Fruit fly (Drosophila melanogaster) whole organism, embryonic: ENCODE results near the gene CG33111.

Source experiments
- Abd-B ChIP-seq: fragments of 200-800 bp; sonication (Bioruptor generic); optimal IDR thresholded peaks from 2 replicates; lab custom pipeline; 2018; ENCODE audit warnings: missing biosample characterization, mild to moderate bottlenecking, missing genetic modification characterization, moderate library complexity
- Atf3 ChIP-seq: fragments of 200-800 bp; sonication (Bioruptor generic); optimal IDR thresholded peaks from 3 replicates; lab custom pipeline; 2016; ENCODE audit warnings: missing biosample characterization, missing genetic modification characterization
- Atf6 ChIP-seq: fragments of 200-800 bp; sonication (Bioruptor generic); IDR thresholded peaks from 2 replicates; pipeline ENCODE4 v1.3.6; 2022; ENCODE audit warnings: missing biosample characterization, missing genetic modification characterization
- BEAF-32 ChIP-seq: fragments of 200-800 bp; sonication (Bioruptor generic); optimal IDR thresholded peaks from 3 replicates; lab custom pipeline; 2017; ENCODE audit warnings: missing biosample characterization, missing genetic modification characterization, mild to moderate bottlenecking, moderate library complexity, missing genetic modification reagents
- CG1024 ChIP-seq: fragments of 200-800 bp; sonication (Bioruptor generic); IDR thresholded peaks from 2 replicates; pipeline ENCODE4 v1.3.6; 2022; ENCODE audit warnings: missing biosample characterization, missing genetic modification characterization
- CG10543 ChIP-seq: fragments of 200-800 bp; sonication (Bioruptor generic); optimal IDR thresholded peaks from 3 replicates; lab custom pipeline; 2017; ENCODE audit warnings: missing biosample characterization, mild to moderate bottlenecking, missing genetic modification characterization, moderate library complexity
- CG10654 ChIP-seq: fragments of 200-800 bp; sonication (Bioruptor generic); optimal IDR thresholded peaks from 2 replicates; lab custom pipeline; 2016; ENCODE audit warnings: missing biosample characterization, missing genetic modification characterization
- CG10979 ChIP-seq: fragments of 200-800 bp; sonication (Bioruptor generic); optimal IDR thresholded peaks from 2 replicates; lab custom pipeline; 2018; ENCODE audit warnings: missing biosample characterization, mild to moderate bottlenecking, missing genetic modification characterization, moderate library complexity
- CG11456 ChIP-seq: fragments of 200-800 bp; sonication (Bioruptor generic); IDR thresholded peaks from 3 replicates; pipeline ENCODE4 v1.3.6; 2022; ENCODE audit warnings: missing biosample characterization, missing genetic modification characterization
- CG11560 ChIP-seq: fragments of 200-800 bp; sonication (Bioruptor generic); IDR thresholded peaks from 3 replicates; pipeline ENCODE4 v1.3.6; 2022; ENCODE audit warnings: missing biosample characterization, missing genetic modification characterization
- CG12155 ChIP-seq: fragments of 200-800 bp; sonication (Bioruptor generic); optimal IDR thresholded peaks from 3 replicates; lab custom pipeline; 2016; ENCODE audit warnings: missing biosample characterization, missing genetic modification characterization
- CG12219 ChIP-seq: fragments of 200-800 bp; sonication (Bioruptor generic); optimal IDR thresholded peaks from 3 replicates; lab custom pipeline; 2018; ENCODE audit warnings: missing biosample characterization, mild to moderate bottlenecking, missing genetic modification characterization
- CG18011 ChIP-seq: fragments of 200-800 bp; sonication (Bioruptor generic); optimal IDR thresholded peaks from 2 replicates; lab custom pipeline; 2017; ENCODE audit warnings: missing biosample characterization, missing genetic modification characterization, mild to moderate bottlenecking, moderate library complexity, missing genotype
- CG2712 ChIP-seq: fragments of 200-800 bp; optimal IDR thresholded peaks from 3 replicates; lab custom pipeline; 2019; ENCODE audit warnings: missing biosample characterization, mild to moderate bottlenecking, missing genetic modification characterization, moderate library complexity
- CG2875 ChIP-seq: fragments of 200-800 bp; sonication (Bioruptor generic); optimal IDR thresholded peaks from 2 replicates; lab custom pipeline; 2017; ENCODE audit warnings: missing biosample characterization, mild to moderate bottlenecking, missing genetic modification characterization, missing genetic modification reagents
- CG3065 ChIP-seq: fragments of 200-800 bp; sonication (Bioruptor generic); optimal IDR thresholded peaks from 2 replicates; lab custom pipeline; 2016; ENCODE audit warnings: missing biosample characterization, missing genetic modification characterization
- CG32772 ChIP-seq: fragments of 200-800 bp; sonication (Bioruptor generic); IDR thresholded peaks from 2 replicates; pipeline ENCODE4 v1.3.6; 2022; ENCODE audit warnings: missing biosample characterization, missing genetic modification characterization
- CG3281 ChIP-seq: fragments of 200-800 bp; sonication (Bioruptor generic); optimal IDR thresholded peaks from 3 replicates; lab custom pipeline; 2017; ENCODE audit warnings: missing biosample characterization, mild to moderate bottlenecking, missing genetic modification characterization
- CG34422 ChIP-seq: fragments of 200-800 bp; sonication (Bioruptor generic); IDR thresholded peaks from 3 replicates; pipeline ENCODE4 v1.3.6; 2022; ENCODE audit warnings: missing biosample characterization, missing genetic modification characterization
- CG3838 ChIP-seq: fragments of 200-800 bp; sonication (Bioruptor generic); optimal IDR thresholded peaks from 3 replicates; lab custom pipeline; 2016; ENCODE audit warnings: missing biosample characterization, missing genetic modification characterization
- CG4404 ChIP-seq: fragments of 200-800 bp; sonication (Bioruptor generic); IDR thresholded peaks from 2 replicates; pipeline ENCODE4 v1.3.6; 2022; ENCODE audit warnings: missing biosample characterization, missing genetic modification characterization
- CG4617 ChIP-seq: fragments of 200-800 bp; sonication (Bioruptor generic); optimal IDR thresholded peaks from 3 replicates; lab custom pipeline; 2016; ENCODE audit warnings: missing biosample characterization, missing genetic modification characterization, borderline replicate concordance
- CG6254 ChIP-seq: fragments of 200-800 bp; sonication (Bioruptor generic); optimal IDR thresholded peaks from 3 replicates; lab custom pipeline; 2017; ENCODE audit warnings: mild to moderate bottlenecking, missing biosample characterization, missing genetic modification reagents, missing genetic modification characterization
- CG7963 ChIP-seq: fragments of 200-800 bp; sonication (Bioruptor generic); IDR thresholded peaks from 3 replicates; pipeline ENCODE4 v1.3.6; 2022; ENCODE audit warnings: missing biosample characterization, missing genetic modification characterization; ENCODE audit not compliant: partially characterized antibody
- CG8478 ChIP-seq: fragments of >200 bp; optimal IDR thresholded peaks from 2 replicates; lab custom pipeline; 2018
- CG9609 ChIP-seq: fragments of 200-800 bp; sonication (Bioruptor generic); optimal IDR thresholded peaks from 3 replicates; lab custom pipeline; 2016; ENCODE audit warnings: missing biosample characterization, missing genetic modification characterization
- Dbx ChIP-seq: fragments of 200-800 bp; sonication (Bioruptor generic); IDR thresholded peaks from 3 replicates; pipeline ENCODE4 v1.3.6; 2022; ENCODE audit warnings: missing biosample characterization, missing genetic modification characterization
- Deaf1 ChIP-seq: fragments of 200-800 bp; optimal IDR thresholded peaks from 3 replicates; lab custom pipeline; 2019; ENCODE audit warnings: missing biosample characterization, mild to moderate bottlenecking, missing genetic modification characterization, moderate library complexity
- HLH4C ChIP-seq: fragments of 200-800 bp; sonication (Bioruptor generic); IDR thresholded peaks from 3 replicates; pipeline ENCODE4 v1.3.6; 2022; ENCODE audit warnings: missing biosample characterization, missing genetic modification characterization; ENCODE audit not compliant: partially characterized antibody
- MBD-R2 ChIP-seq: fragments of 200-800 bp; sonication (Bioruptor generic); IDR thresholded peaks from 2 replicates; pipeline ENCODE4 v1.3.6; 2022; ENCODE audit warnings: missing biosample characterization, missing genetic modification characterization
- NC2β ChIP-seq: fragments of 200-800 bp; sonication (Bioruptor generic); optimal IDR thresholded peaks from 2 replicates; lab custom pipeline; 2016; ENCODE audit warnings: missing biosample characterization, missing genetic modification characterization
- Nf-YC ChIP-seq: fragments of 200-800 bp; optimal IDR thresholded peaks from 3 replicates; lab custom pipeline; 2019; ENCODE audit warnings: missing biosample characterization, mild to moderate bottlenecking, missing genetic modification characterization, moderate library complexity
- Ravus ChIP-seq: fragments of 200-800 bp; sonication (Bioruptor generic); IDR thresholded peaks from 2 replicates; pipeline ENCODE4 v1.3.6; 2022; ENCODE audit warnings: missing biosample characterization, missing genetic modification characterization
- Rfx ChIP-seq: fragments of 200-800 bp; sonication (Bioruptor generic); IDR thresholded peaks from 2 replicates; pipeline ENCODE4 v1.3.6; 2022; ENCODE audit warnings: missing biosample characterization, missing genetic modification characterization
- Scr ChIP-seq: fragments of 200-800 bp; sonication (Bioruptor generic); IDR thresholded peaks from 2 replicates; pipeline ENCODE4 v1.3.6; 2022; ENCODE audit warnings: missing biosample characterization, missing genetic modification characterization; ENCODE audit not compliant: partially characterized antibody
- Usf ChIP-seq: fragments of 200-800 bp; sonication (Bioruptor generic); optimal IDR thresholded peaks from 2 replicates; lab custom pipeline; 2017; ENCODE audit warnings: missing genotype, missing biosample characterization, missing genetic modification characterization
- ap ChIP-seq: fragments of 200-800 bp; sonication (Bioruptor generic); IDR thresholded peaks from 2 replicates; pipeline ENCODE4 v1.3.6; 2022; ENCODE audit warnings: missing biosample characterization, missing genetic modification characterization
- bbx ChIP-seq: fragments of 200-800 bp; sonication (Bioruptor generic); IDR thresholded peaks from 2 replicates; pipeline ENCODE4 v1.3.6; 2022; ENCODE audit warnings: missing biosample characterization, missing genetic modification characterization; ENCODE audit not compliant: partially characterized antibody
- chinmo ChIP-seq: fragments of 200-800 bp; sonication (Bioruptor generic); IDR thresholded peaks from 4 replicates; pipeline ENCODE4 v1.3.6; 2022; ENCODE audit warnings: missing biosample characterization, missing genetic modification characterization; ENCODE audit not compliant: partially characterized antibody
- crc ChIP-seq: fragments of 200-800 bp; sonication (Bioruptor generic); optimal IDR thresholded peaks from 2 replicates; lab custom pipeline; 2016; ENCODE audit warnings: missing biosample characterization, missing genetic modification characterization
- emc ChIP-seq: fragments of 200-800 bp; sonication (Bioruptor generic); optimal IDR thresholded peaks from 2 replicates; lab custom pipeline; 2016; ENCODE audit warnings: missing biosample characterization, missing genetic modification characterization
- gcm2 ChIP-seq: fragments of 200-800 bp; sonication (Bioruptor generic); optimal IDR thresholded peaks from 2 replicates; lab custom pipeline; 2016; ENCODE audit warnings: missing biosample characterization, missing genetic modification characterization
- gro ChIP-seq: fragments of 200-800 bp; sonication (Bioruptor generic); optimal IDR thresholded peaks from 2 replicates; lab custom pipeline; 2016; ENCODE audit warnings: missing biosample characterization, missing genetic modification characterization
- jing ChIP-seq: fragments of 200-800 bp; sonication (Bioruptor generic); optimal IDR thresholded peaks from 2 replicates; lab custom pipeline; 2018; ENCODE audit warnings: missing biosample characterization, mild to moderate bottlenecking, missing genetic modification characterization
- mirr ChIP-seq: fragments of 200-800 bp; sonication (Bioruptor generic); optimal IDR thresholded peaks from 3 replicates; lab custom pipeline; 2018; ENCODE audit warnings: missing biosample characterization, mild to moderate bottlenecking, missing genetic modification characterization
- nmo ChIP-seq: fragments of 200-800 bp; sonication (Bioruptor generic); optimal IDR thresholded peaks from 2 replicates; lab custom pipeline; 2018; ENCODE audit warnings: missing biosample characterization, mild to moderate bottlenecking, missing genetic modification characterization, moderate library complexity
- sim ChIP-seq: fragments of 200-800 bp; sonication (Bioruptor generic); IDR thresholded peaks from 2 replicates; pipeline ENCODE4 v1.3.6; 2022; ENCODE audit warnings: missing biosample characterization, missing genetic modification characterization
- sna ChIP-seq: fragments of 200-800 bp; sonication (Bioruptor generic); IDR thresholded peaks from 2 replicates; pipeline ENCODE4 v1.3.6; 2022; ENCODE audit warnings: missing biosample characterization, missing genetic modification characterization; ENCODE audit not compliant: partially characterized antibody
- trh ChIP-seq: fragments of 200-800 bp; sonication (Bioruptor generic); optimal IDR thresholded peaks from 2 replicates; lab custom pipeline; 2016; ENCODE audit warnings: missing biosample characterization, missing genetic modification characterization
- usp ChIP-seq: fragments of >200 bp; optimal IDR thresholded peaks from 2 replicates; lab custom pipeline; 2017; ENCODE audit warnings: missing biosample characterization, missing genetic modification characterization
- wdn ChIP-seq: fragments of 200-800 bp; sonication (Bioruptor generic); IDR thresholded peaks from 2 replicates; pipeline ENCODE4 v1.3.6; 2022; ENCODE audit warnings: missing biosample characterization, missing genetic modification characterization

The CG33111 gene

DNA sequence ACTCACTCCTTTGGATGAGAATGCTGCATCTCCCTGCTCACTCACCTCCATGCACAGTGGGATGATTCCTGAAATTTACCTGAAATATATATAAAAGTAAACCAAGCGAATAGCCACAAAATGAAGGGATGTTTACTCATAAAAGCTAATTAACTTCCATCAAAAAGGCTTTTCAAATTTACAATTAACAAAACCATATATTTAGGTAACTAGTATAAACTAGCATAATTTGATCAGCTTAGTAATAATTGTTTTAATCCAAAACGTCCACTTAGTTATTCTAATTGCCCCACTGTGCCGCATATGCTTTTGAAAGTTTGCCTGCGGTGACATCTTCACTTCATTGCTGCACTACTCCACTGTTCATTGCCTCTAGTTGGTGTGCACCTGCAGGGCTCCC is 35.1 kb downstream of the CG33111 start (continued):
- TF ChIP-seq chinmo (no peak), Rfx (GFP tag; lab: Robert Waterston, UW) (no peak), trh (GFP tag; lab: Kevin White, UChicago) (peak; percentile 49), CG34422 (GFP tag; lab: Robert Waterston, UW) (peak; percentile 73; the same call in 2 of the 3 replicates), CG12155 (GFP tag; lab: Kevin White, UChicago) (peak; percentile 37), CG6254 (GFP tag; lab: Kevin White, UChicago) (peak; percentile 88), CG11560 (no peak), emc (no peak), Ravus (GFP tag; lab: Robert Waterston, UW) (peak; percentile 42), Atf3 (GFP tag; lab: Kevin White, UChicago) (peak; percentile 43), MBD-R2 (no peak), CG3065 (GFP tag; lab: Kevin White, UChicago) (peak; percentile 10), BEAF-32 (GFP tag; lab: Kevin White, UChicago) (no peak), CG10543 (GFP tag; lab: Kevin White, UChicago) (no peak), Nf-YC (tag; lab: Kevin White, UChicago) (no peak), sna (GFP tag; lab: Robert Waterston, UW) (no peak), CG9609 (GFP tag; lab: Kevin White, UChicago) (peak; percentile 36), CG11456 (GFP tag; lab: Robert Waterston, UW) (no peak), usp (GFP tag; lab: Kevin White, UChicago) (no peak), CG10979 (tag; lab: Kevin White, UChicago) (peak; percentile 92), Scr (GFP tag; lab: Robert Waterston, UW) (no peak), sim (GFP tag; lab: Robert Waterston, UW) (peak; percentile 68), jing (GFP tag; lab: Kevin White, UChicago) (peak; percentile 71), CG3281 (GFP tag; lab: Kevin White, UChicago) (peak; percentile 42), CG7963 (no peak), CG2712 (tag; lab: Kevin White, UChicago) (peak; percentile 91), HLH4C (GFP tag; lab: Robert Waterston, UW) (no peak), crc (GFP tag; lab: Kevin White, UChicago) (no peak), mirr (GFP tag; lab: Kevin White, UChicago) (no peak), CG1024 (GFP tag; lab: Robert Waterston, UW) (peak; percentile 3; the same call in 1 of the 2 replicates), gcm2 (GFP tag; lab: Kevin White, UChicago) (peak; percentile 55), CG8478 (lab: Kevin White, UChicago) (no peak), CG10654 (GFP tag; lab: Kevin White, UChicago) (peak; percentile 56), Atf6 (peak; percentile 60; the same call in 1 of the 2 replicates), CG2875 (GFP tag; lab: Kevin White, UChicago) (peak; percentile 84), CG32772 (GFP tag; lab: Robert Waterston, UW) (peak; percentile 65), CG4404 (GFP tag; lab: Robert Waterston, UW) (peak; percentile 51), wdn (GFP tag; lab: Robert Waterston, UW) (no peak), Abd-B (GFP tag; lab: Kevin White, UChicago) (peak; percentile 69), Deaf1 (tag; lab: Kevin White, UChicago) (peak; percentile 46), Dbx (GFP tag; lab: Robert Waterston, UW) (no peak), CG3838 (GFP tag; lab: Kevin White, UChicago) (peak; percentile 35), Usf (GFP tag; lab: Kevin White, UChicago) (peak; percentile 5), nmo (peak; percentile 93), CG18011 (peak; percentile 16), ap (GFP tag; lab: Robert Waterston, UW) (peak; percentile 58; the same call in 1 of the 2 replicates), CG4617 (GFP tag; lab: Kevin White, UChicago) (peak; percentile 50), NC2β (peak; percentile 66), CG12219 (GFP tag; lab: Kevin White, UChicago) (peak; percentile 75), bbx (no peak), gro (GFP tag; lab: Kevin White, UChicago) (no peak)
